Fruit fly (Drosophila melanogaster) whole organism, embryonic: ENCODE results near the gene Rai1.

Source experiments
- CG18599 ChIP-seq: fragments of 200-800 bp; sonication (Bioruptor generic); optimal IDR thresholded peaks from 3 replicates; lab custom pipeline; 2017; ENCODE audit warnings: missing biosample characterization, missing genetic modification characterization, mild to moderate bottlenecking, moderate library complexity, missing genetic modification reagents
- CG31224 ChIP-seq: fragments of 200-800 bp; sonication (Bioruptor generic); IDR thresholded peaks from 2 replicates; pipeline ENCODE4 v1.3.6; 2022; ENCODE audit warnings: missing biosample characterization, missing genetic modification characterization
- CG31441 ChIP-seq: fragments of 200-800 bp; sonication (Bioruptor generic); IDR thresholded peaks from 2 replicates; pipeline ENCODE4 v1.3.6; 2022; ENCODE audit warnings: missing biosample characterization, missing genetic modification characterization
- CG4404 ChIP-seq: fragments of 200-800 bp; sonication (Bioruptor generic); IDR thresholded peaks from 2 replicates; pipeline ENCODE4 v1.3.6; 2022; ENCODE audit warnings: missing biosample characterization, missing genetic modification characterization
- CG6272 ChIP-seq: fragments of 200-800 bp; sonication (Bioruptor generic); IDR thresholded peaks from 2 replicates; pipeline ENCODE4 v1.3.6; 2022; ENCODE audit warnings: missing biosample characterization, missing genetic modification characterization
- CG9797 ChIP-seq: fragments of 200-800 bp; sonication (Bioruptor generic); optimal IDR thresholded peaks from 3 replicates; lab custom pipeline; 2018; ENCODE audit warnings: missing biosample characterization, mild to moderate bottlenecking, missing genetic modification characterization
- Mad ChIP-seq: fragments of 200-800 bp; sonication (Bioruptor generic); optimal IDR thresholded peaks from 2 replicates; lab custom pipeline; 2016; ENCODE audit warnings: missing biosample characterization, missing genetic modification characterization
- Opbp ChIP-seq: fragments of 200-800 bp; sonication (Bioruptor generic); IDR thresholded peaks from 3 replicates; pipeline ENCODE4 v1.3.6; 2022; ENCODE audit warnings: missing biosample characterization, missing genetic modification characterization; ENCODE audit not compliant: partially characterized antibody
- YL-1 ChIP-seq: fragments of 200-800 bp; sonication (Bioruptor generic); optimal IDR thresholded peaks from 3 replicates; lab custom pipeline; 2017; ENCODE audit warnings: missing biosample characterization, mild to moderate bottlenecking, missing genetic modification characterization
- danr ChIP-seq: fragments of 200-800 bp; sonication (Bioruptor generic); IDR thresholded peaks from 2 replicates; pipeline ENCODE4 v1.3.6; 2022; ENCODE audit warnings: missing biosample characterization, missing genetic modification characterization
- disco-r ChIP-seq: fragments of 200-800 bp; sonication (Bioruptor generic); optimal IDR thresholded peaks from 2 replicates; lab custom pipeline; 2016; ENCODE audit warnings: missing biosample characterization, missing genetic modification characterization
- ewg ChIP-seq: fragments of 200-800 bp; sonication (Bioruptor generic); optimal IDR thresholded peaks from 3 replicates; lab custom pipeline; 2017; ENCODE audit warnings: mild to moderate bottlenecking, missing biosample characterization, missing genetic modification reagents, missing genetic modification characterization
- gcm2 ChIP-seq: fragments of 200-800 bp; sonication (Bioruptor generic); optimal IDR thresholded peaks from 2 replicates; lab custom pipeline; 2016; ENCODE audit warnings: missing biosample characterization, missing genetic modification characterization
- lilli ChIP-seq: fragments of 200-800 bp; sonication (Bioruptor generic); optimal IDR thresholded peaks from 3 replicates; lab custom pipeline; 2016; ENCODE audit warnings: missing biosample characterization, missing genetic modification characterization

dm6 chrX:16774201-16775061, 28.7 kb downstream of the Rai1 start:
- TF ChIP-seq Opbp (no peak), danr (GFP tag; lab: Robert Waterston, UW) (no peak), CG9797 (GFP tag; lab: Kevin White, UChicago) (no peak), Mad (no peak), gcm2 (GFP tag; lab: Kevin White, UChicago) (no peak), CG18599 (GFP tag; lab: Kevin White, UChicago) (no peak), CG31224 (no peak), disco-r (GFP tag; lab: Kevin White, UChicago) (no peak), CG31441 (GFP tag; lab: Robert Waterston, UW) (no peak), CG6272 (GFP tag; lab: Robert Waterston, UW) (no peak), YL-1 (GFP tag; lab: Kevin White, UChicago) (no peak), ewg (no peak), lilli (GFP tag; lab: Kevin White, UChicago) (no peak), CG4404 (GFP tag; lab: Robert Waterston, UW) (no peak)
